Worm (Caenorhabditis elegans) whole organism, mixed stage, embryonic: Measurements from ENCODE around the gene smut-1.

Source experiments
- ces-1 ChIP-seq: fragments of 150-350 bp; optimal IDR thresholded peaks from 2 replicates; lab custom pipeline; 2014; ENCODE audit warnings: missing biosample characterization, missing genetic modification reagents, missing genetic modification characterization
- cnd-1 ChIP-seq: fragments of 200-800 bp; sonication (Bioruptor generic); optimal IDR thresholded peaks from 2 replicates; lab custom pipeline; 2018; ENCODE audit warnings: mild to moderate bottlenecking, missing genetic modification characterization, missing compliant biosample characterization
- elt-1 ChIP-seq: sonication (generic microtip); optimal IDR thresholded peaks from 2 replicates; lab custom pipeline; 2017; ENCODE audit warnings: missing genetic modification characterization, mild to moderate bottlenecking, missing compliant biosample characterization, antibody characterized with exemption, moderate library complexity, borderline replicate concordance; ENCODE audit not compliant: insufficient read depth
- elt-3 ChIP-seq: fragments of 150-350 bp; optimal IDR thresholded peaks from 2 replicates; lab custom pipeline; 2014; ENCODE audit warnings: missing biosample characterization, missing genetic modification characterization
- flh-1 ChIP-seq: fragments of 200-800 bp; sonication (Bioruptor generic); optimal IDR thresholded peaks from 2 replicates; lab custom pipeline; 2018; ENCODE audit warnings: mild to moderate bottlenecking, missing genetic modification characterization, moderate library complexity, missing compliant biosample characterization
- ham-2 ChIP-seq: fragments of 200-800 bp; sonication (Bioruptor generic); optimal IDR thresholded peaks from 2 replicates; lab custom pipeline; 2018; ENCODE audit warnings: mild to moderate bottlenecking, missing genetic modification characterization, missing compliant biosample characterization
- lin-13 ChIP-seq: fragments of 150-350 bp; optimal IDR thresholded peaks from 2 replicates; lab custom pipeline; 2014; ENCODE audit warnings: missing biosample characterization, missing genetic modification characterization
- lsy-2 ChIP-seq: fragments of 150-350 bp; optimal IDR thresholded peaks from 2 replicates; lab custom pipeline; 2014; ENCODE audit warnings: missing biosample characterization, missing genetic modification characterization
- mls-2 ChIP-seq: sonication (generic microtip); optimal IDR thresholded peaks from 2 replicates; lab custom pipeline; 2016; ENCODE audit warnings: mild to moderate bottlenecking, missing genetic modification characterization, moderate library complexity, missing compliant biosample characterization
- nhr-237 ChIP-seq: fragments of 150-350 bp; optimal IDR thresholded peaks from 2 replicates; lab custom pipeline; 2014; ENCODE audit warnings: missing biosample characterization, missing genetic modification characterization
- nhr-76 ChIP-seq: sonication (generic microtip); optimal IDR thresholded peaks from 2 replicates; lab custom pipeline; 2017; ENCODE audit warnings: missing biosample characterization, missing genetic modification characterization
- snpc-4 ChIP-seq: fragments of 150-350 bp; optimal IDR thresholded peaks from 2 replicates; lab custom pipeline; 2014; ENCODE audit warnings: missing biosample characterization, missing genetic modification characterization
- unc-120 ChIP-seq: sonication (generic microtip); optimal IDR thresholded peaks from 2 replicates; lab custom pipeline; 2017; ENCODE audit warnings: missing genetic modification characterization, missing compliant biosample characterization; ENCODE audit not compliant: poor library complexity, severe bottlenecking
- ztf-11 ChIP-seq: fragments of 150-350 bp; optimal IDR thresholded peaks from 2 replicates; lab custom pipeline; 2014; ENCODE audit warnings: missing biosample characterization, missing genetic modification characterization

- TF ChIP-seq unc-120 (no peak), ces-1 (GFP tag; lab: Kevin White, UChicago) (no peak), cnd-1 (tag; lab: Kevin White, UChicago) (no peak), snpc-4 (tag; lab: Kevin White, UChicago) (no peak), ham-2 (no peak), lin-13 (no peak), nhr-76 (tag; lab: Kevin White, UChicago) (no peak), mls-2 (tag; lab: Kevin White, UChicago) (no peak), ztf-11 (tag; lab: Kevin White, UChicago) (no peak), flh-1 (GFP tag; lab: Kevin White, UChicago) (no peak), lsy-2 (tag; lab: Kevin White, UChicago) (no peak), nhr-237 (no peak), elt-3 (tag; lab: Kevin White, UChicago) (no peak), elt-1 (tag; lab: Kevin White, UChicago) (no peak)
These were observed at the start of gene smut-1 for ce11 chrV:6096559-6097155.
